Fruit fly (Drosophila melanogaster): Measurements from ENCODE around the gene CG14115.

CG14115 gene

dm6 chr3L:13032085-13032914, 28.9 kb downstream of the CG14115 start (continued):
- no peak for TF ChIP-seq vfl (GFP tag; optimal IDR thresholded peaks at IDR 0.05)
- TF ChIP-seq pb (GFP tag; optimal IDR thresholded peaks at IDR 0.05), result no peak
- peak; percentile 84 for TF ChIP-seq CG4360 (GFP tag; IDR thresholded peaks at IDR 0.05)
- no peak for TF ChIP-seq Meics (GFP tag; optimal IDR thresholded peaks at IDR 0.05)
- TF ChIP-seq D19A (tag; optimal IDR thresholded peaks at IDR 0.05), result peak; percentile 23
- TF ChIP-seq Scr (GFP tag; IDR thresholded peaks at IDR 0.05; ENCODE audit: partially characterized antibody), result peak; percentile 65
- TF ChIP-seq dmrt11E (tag; optimal IDR thresholded peaks at IDR 0.05), result peak; percentile 47
- no peak for TF ChIP-seq nerfin-2 (GFP tag; IDR thresholded peaks at IDR 0.05; ENCODE audit: partially characterized antibody)
- peak; percentile 59 for TF ChIP-seq CG4707 (GFP tag; optimal IDR thresholded peaks at IDR 0.05)
- no peak for TF ChIP-seq wdn (GFP tag; IDR thresholded peaks at IDR 0.05)
- peak; percentile 23 for TF ChIP-seq Sry-δ (GFP tag; optimal IDR thresholded peaks at IDR 0.05)
- no peak for TF ChIP-seq CG10462 (GFP tag; optimal IDR thresholded peaks at IDR 0.05)
- peak; percentile 28 for TF ChIP-seq CG15696 (tag; optimal IDR thresholded peaks at IDR 0.05)
- TF ChIP-seq otp (GFP tag; IDR thresholded peaks at IDR 0.05), result no peak
- no peak for TF ChIP-seq MTF-1 (GFP tag; optimal IDR thresholded peaks at IDR 0.05; ENCODE audit: borderline replicate concordance)
- TF ChIP-seq CG11504 (tag; optimal IDR thresholded peaks at IDR 0.05), result peak; percentile 39
- TF ChIP-seq sens (GFP tag), result peak; percentile 85
- TF ChIP-seq CG12391 (tag; optimal IDR thresholded peaks at IDR 0.05), result peak; percentile 53
- no peak for TF ChIP-seq CG12219 (GFP tag; optimal IDR thresholded peaks at IDR 0.05)
- peak; percentile 96 for TF ChIP-seq CG3995 (GFP tag; optimal IDR thresholded peaks at IDR 0.05)

dm6 chr3L:13031326-13031725, 29.9 kb downstream of the CG14115 start:
- peak; percentile 16 for TF ChIP-seq sqz (GFP tag; optimal IDR thresholded peaks at IDR 0.05)
- peak; percentile 79 for TF ChIP-seq CG2116 (GFP tag; optimal IDR thresholded peaks at IDR 0.05)
- TF ChIP-seq CG18476 (GFP tag; optimal IDR thresholded peaks at IDR 0.05), result no peak
- peak; percentile 84 for TF ChIP-seq stwl (tag; optimal IDR thresholded peaks at IDR 0.05)

dm6 chr3L:13030055-13030634, 31.1 kb downstream of the CG14115 start:
- TF ChIP-seq CG6254 (GFP tag; optimal IDR thresholded peaks at IDR 0.05) (no peak), fd96Cb (tag; optimal IDR thresholded peaks at IDR 0.05) (peak; percentile 6), CG8478 (optimal IDR thresholded peaks at IDR 0.05) (no peak), CG2202 (tag; optimal IDR thresholded peaks at IDR 0.05) (no peak), tgo (GFP tag; IDR thresholded peaks at IDR 0.05) (0 out of 3 replicates have a peak, but pooled peaks have one; percentile 20), CG31365 (tag; optimal IDR thresholded peaks at IDR 0.05) (no peak), CG2120 (GFP tag; optimal IDR thresholded peaks at IDR 0.05) (peak; percentile 22), CoRest (tag; optimal IDR thresholded peaks at IDR 0.05) (peak; percentile 47), fd102C (GFP tag; optimal IDR thresholded peaks at IDR 0.05) (no peak), Dfd (GFP tag; optimal IDR thresholded peaks at IDR 0.05) (no peak), pum (GFP tag; optimal IDR thresholded peaks at IDR 0.05) (peak; percentile 10), CG13775 (GFP tag; optimal IDR thresholded peaks at IDR 0.05) (no peak), CG15269 (tag; optimal IDR thresholded peaks at IDR 0.05) (peak; percentile 48), Chrac-16 (GFP tag; optimal IDR thresholded peaks at IDR 0.05) (peak; percentile 12), Bdp1 (GFP tag; optimal IDR thresholded peaks at IDR 0.05) (no peak), Hr78 (GFP tag; optimal IDR thresholded peaks at IDR 0.05) (no peak), NfI (GFP tag; optimal IDR thresholded peaks at IDR 0.05) (peak; percentile 7), gce (GFP tag; IDR thresholded peaks at IDR 0.05) (no peak), CG16779 (GFP tag; IDR thresholded peaks at IDR 0.05) (no peak), CG2129 (GFP tag; IDR thresholded peaks at IDR 0.05; ENCODE audit: partially characterized antibody) (no peak), NC2β (GFP tag; optimal IDR thresholded peaks at IDR 0.05) (no peak), Abd-B (GFP tag; optimal IDR thresholded peaks at IDR 0.05) (peak; percentile 37), Oaz (GFP tag; IDR thresholded peaks at IDR 0.05) (0 out of 2 replicates have a peak, but pooled peaks have one; percentile 26)
